Worm (Caenorhabditis elegans) whole organism, L3 larva: Measurements from ENCODE around the gene F13A7.7.

Experiments used
- R02D3.7 ChIP-seq: fragments of 150-350 bp; optimal IDR thresholded peaks from 2 replicates; lab custom pipeline; 2014; ENCODE audit warnings: missing biosample characterization, missing genetic modification characterization
- ama-1 ChIP-seq: fragments of 150-350 bp; optimal IDR thresholded peaks from 2 replicates; lab custom pipeline; 2018
- elt-1 ChIP-seq: fragments of 150-350 bp; optimal IDR thresholded peaks from 2 replicates; lab custom pipeline; 2014; ENCODE audit warnings: missing biosample characterization, missing genetic modification characterization
- elt-3 ChIP-seq, 3 experiments: fragments of 150-350 bp in 1 of 3; sonication (generic microtip) in 2 of 3; optimal IDR thresholded peaks; 2 replicates in 2 of 3; 4 replicates in 1 of 3; lab custom pipeline; 2014 to 2017; ENCODE audit warnings: missing biosample characterization in 3 of 3, missing genetic modification characterization in 3 of 3
- hmg-11 ChIP-seq: sonication (generic microtip); optimal IDR thresholded peaks from 2 replicates; lab custom pipeline; 2016; ENCODE audit warnings: missing genetic modification characterization, missing compliant biosample characterization
- nhr-237 ChIP-seq: fragments of 150-350 bp; optimal IDR thresholded peaks from 2 replicates; lab custom pipeline; 2014; ENCODE audit warnings: missing biosample characterization, missing genetic modification characterization
- pha-4 ChIP-seq: fragments of 150-350 bp; optimal IDR thresholded peaks from 2 replicates; lab custom pipeline; 2014; ENCODE audit warnings: missing biosample characterization, missing genetic modification reagents, missing genetic modification characterization
- ztf-11 ChIP-seq: fragments of 150-350 bp; optimal IDR thresholded peaks from 2 replicates; lab custom pipeline; 2014; ENCODE audit warnings: missing biosample characterization, missing genetic modification characterization
- ztf-4 ChIP-seq: fragments of 150-350 bp; optimal IDR thresholded peaks from 2 replicates; lab custom pipeline; 2014; ENCODE audit warnings: missing biosample characterization, missing genetic modification characterization

- no peak for TF ChIP-seq ztf-11 (tag; lab: Kevin White, UChicago)
- TF ChIP-seq R02D3.7 (tag; lab: Kevin White, UChicago), result no peak
- TF ChIP-seq elt-1 (tag; lab: Kevin White, UChicago), result no peak
- TF ChIP-seq elt-3 (tag; optimal IDR thresholded peaks at IDR 0.05; lab: Kevin White, UChicago), result no peak
- no peak for TF ChIP-seq hmg-11 (tag; lab: Kevin White, UChicago)
- no peak for TF ChIP-seq pha-4 (tag; lab: Kevin White, UChicago)
- no peak for TF ChIP-seq nhr-237 (tag; lab: Kevin White, UChicago)
- no peak for TF ChIP-seq ztf-4 (tag; lab: Kevin White, UChicago)
- TF ChIP-seq ama-1 (lab: Kevin White, UChicago), result no peak
These were observed 15.8 kb upstream of the F13A7.7 start, which contains the start of gene sre-36 for ce11 chrV:16399388-16399787.
